ENCODE assay signal across 1 fruit fly cellular context in the genomic region with DNA sequence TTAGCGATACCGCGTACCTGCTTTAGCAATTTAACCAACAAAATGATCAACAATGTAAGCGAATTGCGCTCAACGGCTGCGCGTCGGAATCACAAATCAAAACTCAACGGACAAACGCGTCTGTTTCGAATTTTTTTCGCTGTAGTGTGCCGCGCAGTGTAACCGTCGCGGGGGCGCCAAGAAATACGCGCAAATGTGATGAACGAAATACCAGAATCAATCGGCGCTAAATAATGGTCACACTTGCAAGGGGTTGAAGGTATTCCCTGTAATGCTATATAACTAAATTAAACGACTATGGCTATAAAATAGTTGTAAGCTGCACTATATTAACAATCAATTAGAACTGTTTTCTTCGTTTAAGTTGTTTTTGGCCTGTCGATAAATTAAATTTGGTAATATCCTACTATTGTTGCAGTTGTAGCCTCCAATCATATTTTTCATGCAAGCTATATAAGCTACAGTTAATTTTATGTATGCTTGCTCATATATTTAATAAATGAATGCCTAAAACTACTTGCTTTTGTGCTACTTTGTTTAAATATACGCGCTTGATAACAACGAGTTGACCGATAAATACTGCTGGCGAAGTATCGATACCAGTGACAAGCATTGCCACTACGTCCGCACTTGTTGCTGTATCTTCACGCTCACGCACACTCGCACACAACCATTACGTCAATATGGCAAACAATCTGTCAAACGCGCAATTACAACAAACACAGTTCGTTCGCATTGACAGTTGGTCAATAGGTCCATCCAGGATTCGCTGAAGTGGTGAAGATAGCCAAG.
TF ChIP-seq lines count a peak whose summit lies in the region.

A gene (minus strand): TSS at position 190 of the 792 bp plus-strand sequence.
A gene (plus strand): TSS at position 699 of the 792 bp plus-strand sequence.

TF ChIP-seq in whole organism, embryonic, 481 proteins besides CTCF, POLR2A, EP300 and RAD21 (continued from another document):
- TF ChIP-seq Dad (GFP tag; optimal IDR thresholded peaks at IDR 0.05; lab: Kevin White, UChicago), result peak; percentile 0
- no peak for TF ChIP-seq CG11723 (GFP tag; optimal IDR thresholded peaks at IDR 0.05; lab: Kevin White, UChicago)
- peak; percentile 50; the same call in 1 of the 2 replicates for TF ChIP-seq CG32772 (GFP tag; IDR thresholded peaks at IDR 0.05; lab: Robert Waterston, UW)
- peak; percentile 15 for TF ChIP-seq fu2 (GFP tag; optimal IDR thresholded peaks at IDR 0.05; lab: Kevin White, UChicago)
- peak; percentile 2 for TF ChIP-seq Mes4 (GFP tag; optimal IDR thresholded peaks at IDR 0.05; lab: Kevin White, UChicago)
- TF ChIP-seq mirr (GFP tag; optimal IDR thresholded peaks at IDR 0.05; lab: Kevin White, UChicago), result peak; percentile 19
- TF ChIP-seq Xrp1 (GFP tag; IDR thresholded peaks at IDR 0.05; lab: Robert Waterston, UW), result peak; percentile 31; the same call in 1 of the 2 replicates
- no peak for TF ChIP-seq luna (GFP tag; optimal IDR thresholded peaks at IDR 0.05; lab: Kevin White, UChicago)
- peak; percentile 69 for TF ChIP-seq CG32532 (GFP tag; IDR thresholded peaks at IDR 0.05; lab: Robert Waterston, UW)
- no peak for TF ChIP-seq Lim3 (GFP tag; IDR thresholded peaks at IDR 0.05; lab: Robert Waterston, UW)
- TF ChIP-seq CG6654 (GFP tag; optimal IDR thresholded peaks at IDR 0.05; lab: Kevin White, UChicago), result no peak
- TF ChIP-seq CG2199 (GFP tag; IDR thresholded peaks at IDR 0.05; lab: Robert Waterston, UW), result 0 out of 3 replicates have a peak, but pooled peaks have one; percentile 65
- 0 out of 2 replicates have a peak, but pooled peaks have one; percentile 35 for TF ChIP-seq gt (GFP tag; IDR thresholded peaks at IDR 0.05; lab: Robert Waterston, UW)
- TF ChIP-seq chm (GFP tag; IDR thresholded peaks at IDR 0.05; lab: Robert Waterston, UW), result no peak
- TF ChIP-seq HmgZ (tag; optimal IDR thresholded peaks at IDR 0.05; lab: Kevin White, UChicago), result peak; percentile 0
- no peak for TF ChIP-seq CG30431 (GFP tag; optimal IDR thresholded peaks at IDR 0.05; lab: Kevin White, UChicago)
- peak; percentile 73 for TF ChIP-seq CG2116 (GFP tag; optimal IDR thresholded peaks at IDR 0.05; lab: Kevin White, UChicago)
- no peak for TF ChIP-seq tio (GFP tag; optimal IDR thresholded peaks at IDR 0.05; lab: Kevin White, UChicago)
- peak; percentile 34 for TF ChIP-seq bab2 (GFP tag; optimal IDR thresholded peaks at IDR 0.05; lab: Kevin White, UChicago)
- TF ChIP-seq CG10321 (GFP tag; IDR thresholded peaks at IDR 0.05; lab: Robert Waterston, UW), result no peak
- TF ChIP-seq gcm (GFP tag; optimal IDR thresholded peaks at IDR 0.05; lab: Kevin White, UChicago), result no peak
- TF ChIP-seq mam (GFP tag; optimal IDR thresholded peaks at IDR 0.05; lab: Kevin White, UChicago), result peak; percentile 40
- peak; percentile 55 for TF ChIP-seq CG9727 (GFP tag; optimal IDR thresholded peaks at IDR 0.05; lab: Kevin White, UChicago)
- no peak for TF ChIP-seq CG7372 (GFP tag; IDR thresholded peaks at IDR 0.05; lab: Robert Waterston, UW)
- no peak for TF ChIP-seq CG11085 (GFP tag; IDR thresholded peaks at IDR 0.05; lab: Robert Waterston, UW)
- TF ChIP-seq CG15601 (tag; optimal IDR thresholded peaks at IDR 0.05; lab: Kevin White, UChicago), result peak; percentile 41
- peak; percentile 35 for TF ChIP-seq emc (GFP tag; optimal IDR thresholded peaks at IDR 0.05; lab: Kevin White, UChicago)
- TF ChIP-seq CG17186 (GFP tag; optimal IDR thresholded peaks at IDR 0.05; lab: Kevin White, UChicago), result peak; percentile 63
- peak; percentile 24 for TF ChIP-seq Jarid2 (GFP tag; optimal IDR thresholded peaks at IDR 0.05; lab: Kevin White, UChicago)
- TF ChIP-seq Atf-2 (GFP tag; optimal IDR thresholded peaks at IDR 0.05; lab: Kevin White, UChicago), result no peak
- TF ChIP-seq sima (GFP tag; optimal IDR thresholded peaks at IDR 0.05; lab: Kevin White, UChicago), result no peak
- no peak for TF ChIP-seq ftz-f1 (GFP tag; optimal IDR thresholded peaks at IDR 0.05; lab: Kevin White, UChicago)
- TF ChIP-seq CG9876 (GFP tag; optimal IDR thresholded peaks at IDR 0.05; lab: Kevin White, UChicago), result no peak
- TF ChIP-seq bsh (GFP tag; optimal IDR thresholded peaks at IDR 0.05; lab: Kevin White, UChicago), result peak in 1 of 2 experiments; percentile 31
- peak; percentile 65 for TF ChIP-seq gem (tag; optimal IDR thresholded peaks at IDR 0.05; lab: Kevin White, UChicago)
- TF ChIP-seq CG10274 (GFP tag; optimal IDR thresholded peaks at IDR 0.05; lab: Kevin White, UChicago), result no peak
- TF ChIP-seq CrebB (tag; optimal IDR thresholded peaks at IDR 0.05; lab: Kevin White, UChicago), result no peak
- peak; percentile 32 for TF ChIP-seq CG1647 (GFP tag; optimal IDR thresholded peaks at IDR 0.05; lab: Kevin White, UChicago)
